Worm (Caenorhabditis elegans) whole organism, mixed stage, embryonic: ENCODE data around the gene ints-11.

ENCODE experiments used
- lin-13 ChIP-seq: fragments of 150-350 bp; optimal IDR thresholded peaks from 2 replicates; lab custom pipeline; 2014; ENCODE audit warnings: missing biosample characterization, missing genetic modification characterization
- nhr-237 ChIP-seq: fragments of 150-350 bp; optimal IDR thresholded peaks from 2 replicates; lab custom pipeline; 2014; ENCODE audit warnings: missing biosample characterization, missing genetic modification characterization
- nhr-28 ChIP-seq: fragments of 150-350 bp; optimal IDR thresholded peaks from 2 replicates; lab custom pipeline; 2014; ENCODE audit warnings: missing biosample characterization, missing genetic modification characterization
- unc-39 ChIP-seq: fragments of 150-350 bp; optimal IDR thresholded peaks from 2 replicates; lab custom pipeline; 2014; ENCODE audit warnings: missing biosample characterization, missing genetic modification characterization

ce11 chrII:8141135-8141534, 2.1 kb downstream of the ints-11 start:
- no peak for TF ChIP-seq lin-13
- no peak for TF ChIP-seq unc-39
- TF ChIP-seq nhr-28 (tag; lab: Kevin White, UChicago): no peak
- no peak for TF ChIP-seq nhr-237 (tag; lab: Kevin White, UChicago)
